Worm (Caenorhabditis elegans) whole organism, late embryonic: ENCODE data around the gene fbxa-164.
"Not testable (repeated sequence)": the region's sequence is repeated elsewhere in the genome, so short reads cannot be mapped to it uniquely, and the experiment has no call there.

Source experiments
- C08G9.2 ChIP-seq: sonication (generic microtip); optimal IDR thresholded peaks from 2 replicates; lab custom pipeline; 2016; ENCODE audit warnings: mild to moderate bottlenecking, missing genetic modification characterization, moderate library complexity, missing compliant biosample characterization
- C38D4.7 ChIP-seq: fragments of 200-800 bp; sonication (Bioruptor generic); optimal IDR thresholded peaks from 2 replicates; lab custom pipeline; 2018; ENCODE audit warnings: mild to moderate bottlenecking, missing genetic modification characterization, moderate library complexity, missing compliant biosample characterization
- F13H6.1 ChIP-seq: sonication (generic microtip); optimal IDR thresholded peaks from 2 replicates; lab custom pipeline; 2016; ENCODE audit warnings: missing genetic modification characterization, missing compliant biosample characterization
- K02D7.2 ChIP-seq: sonication (generic microtip); optimal IDR thresholded peaks from 2 replicates; lab custom pipeline; 2017; ENCODE audit warnings: mild to moderate bottlenecking, missing genetic modification characterization, missing compliant biosample characterization
- K09A11.1 ChIP-seq: sonication (generic microtip); optimal IDR thresholded peaks from 2 replicates; lab custom pipeline; 2017; ENCODE audit warnings: antibody characterized with exemption, mild to moderate bottlenecking, missing genetic modification characterization, missing compliant biosample characterization; ENCODE audit not compliant: insufficient read depth
- ama-1 ChIP-seq: fragments of 150-350 bp; optimal IDR thresholded peaks from 2 replicates; lab custom pipeline; 2014
- ceh-14 ChIP-seq: sonication (generic microtip); optimal IDR thresholded peaks from 2 replicates; lab custom pipeline; 2016; ENCODE audit warnings: missing genotype, missing genetic modification characterization, missing compliant biosample characterization
- ceh-18 ChIP-seq: sonication (generic microtip); optimal IDR thresholded peaks from 2 replicates; lab custom pipeline; 2016; ENCODE audit warnings: missing genetic modification characterization, missing compliant biosample characterization
- ceh-30 ChIP-seq: fragments of 150-350 bp; optimal IDR thresholded peaks from 2 replicates; lab custom pipeline; 2014; ENCODE audit warnings: missing biosample characterization, missing genetic modification characterization
- ceh-45 ChIP-seq: fragments of 200-800 bp; sonication (Bioruptor generic); IDR thresholded peaks from 2 replicates; pipeline ENCODE4 v1.3.6; 2022; ENCODE audit warnings: missing genetic modification reagents, missing genetic modification characterization, missing compliant biosample characterization
- ceh-6 ChIP-seq: fragments of 200-800 bp; sonication (Bioruptor generic); optimal IDR thresholded peaks from 2 replicates; lab custom pipeline; 2018; ENCODE audit warnings: mild to moderate bottlenecking, missing genetic modification characterization, missing compliant biosample characterization
- ceh-9 ChIP-seq: sonication (generic microtip); optimal IDR thresholded peaks from 2 replicates; lab custom pipeline; 2016; ENCODE audit warnings: mild to moderate bottlenecking, missing genetic modification characterization, inconsistent platforms, missing compliant biosample characterization
- che-1 ChIP-seq: sonication (generic microtip); optimal IDR thresholded peaks from 2 replicates; lab custom pipeline; 2016; ENCODE audit warnings: mild to moderate bottlenecking, missing genetic modification characterization, missing compliant biosample characterization
- dmd-4 ChIP-seq: sonication (generic microtip); optimal IDR thresholded peaks from 2 replicates; lab custom pipeline; 2016; ENCODE audit warnings: borderline replicate concordance, missing genetic modification characterization, missing compliant biosample characterization
- dve-1 ChIP-seq: sonication (generic microtip); optimal IDR thresholded peaks from 2 replicates; lab custom pipeline; 2017; ENCODE audit warnings: antibody characterized with exemption, mild to moderate bottlenecking, missing genetic modification characterization, missing compliant biosample characterization
- elt-2 ChIP-seq: sonication (generic microtip); optimal IDR thresholded peaks from 2 replicates; lab custom pipeline; 2016; ENCODE audit warnings: missing genetic modification reagents, missing genetic modification characterization, missing compliant biosample characterization
- eyg-1 ChIP-seq: sonication (generic microtip); optimal IDR thresholded peaks from 2 replicates; lab custom pipeline; 2016; ENCODE audit warnings: missing genotype, missing genetic modification characterization, missing compliant biosample characterization
- fax-1 ChIP-seq: sonication (generic microtip); optimal IDR thresholded peaks from 2 replicates; lab custom pipeline; 2016; ENCODE audit warnings: missing genotype, missing genetic modification characterization, missing compliant biosample characterization
- fkh-10 ChIP-seq: fragments of 150-350 bp; optimal IDR thresholded peaks from 2 replicates; lab custom pipeline; 2014; ENCODE audit warnings: missing biosample characterization, missing genetic modification reagents, missing genetic modification characterization
- gmeb-2 ChIP-seq: sonication (generic microtip); optimal IDR thresholded peaks from 2 replicates; lab custom pipeline; 2016; ENCODE audit warnings: missing genetic modification characterization, inconsistent platforms, missing compliant biosample characterization
- hlh-15 ChIP-seq: sonication (generic microtip); optimal IDR thresholded peaks from 2 replicates; lab custom pipeline; 2016; ENCODE audit warnings: missing genetic modification characterization, missing compliant biosample characterization
- hlh-30 ChIP-seq: sonication (generic microtip); optimal IDR thresholded peaks from 2 replicates; lab custom pipeline; 2017; ENCODE audit warnings: antibody characterized with exemption, missing genetic modification characterization, missing compliant biosample characterization; ENCODE audit not compliant: insufficient read depth
- hlh-6 ChIP-seq: sonication (generic microtip); optimal IDR thresholded peaks from 2 replicates; lab custom pipeline; 2016; ENCODE audit warnings: missing genotype, missing genetic modification characterization, missing compliant biosample characterization
- hlh-8 ChIP-seq: sonication (generic microtip); optimal IDR thresholded peaks from 2 replicates; lab custom pipeline; 2016; ENCODE audit warnings: missing genotype, missing genetic modification characterization, missing compliant biosample characterization
- madf-2 ChIP-seq: sonication (generic microtip); optimal IDR thresholded peaks from 2 replicates; lab custom pipeline; 2017; ENCODE audit warnings: missing genetic modification characterization, missing compliant biosample characterization
- nhr-11 ChIP-seq: fragments of 150-350 bp; optimal IDR thresholded peaks from 2 replicates; lab custom pipeline; 2014; ENCODE audit warnings: missing biosample characterization, missing genetic modification characterization
- nhr-232 ChIP-seq: sonication (generic microtip); optimal IDR thresholded peaks from 2 replicates; lab custom pipeline; 2016; ENCODE audit warnings: missing genetic modification characterization, missing compliant biosample characterization
- pat-9 ChIP-seq: fragments of 200-800 bp; sonication (Bioruptor generic); optimal IDR thresholded peaks from 2 replicates; lab custom pipeline; 2018; ENCODE audit warnings: mild to moderate bottlenecking, missing genetic modification characterization, moderate library complexity, missing compliant biosample characterization
- pax-1 ChIP-seq: fragments of 150-350 bp; optimal IDR thresholded peaks from 2 replicates; lab custom pipeline; 2014; ENCODE audit warnings: missing biosample characterization, missing genetic modification characterization
- pha-2 ChIP-seq: sonication (generic microtip); optimal IDR thresholded peaks from 2 replicates; lab custom pipeline; 2017; ENCODE audit warnings: mild to moderate bottlenecking, missing genetic modification characterization, missing compliant biosample characterization
- pha-4 ChIP-seq: fragments of 150-350 bp; optimal IDR thresholded peaks from 2 replicates; lab custom pipeline; 2018; ENCODE audit warnings: missing biosample characterization, missing genetic modification reagents, missing genetic modification characterization
- pqm-1 ChIP-seq: sonication (generic microtip); optimal IDR thresholded peaks from 2 replicates; lab custom pipeline; 2016; ENCODE audit warnings: missing genetic modification characterization, missing compliant biosample characterization
- sdc-2 ChIP-seq: sonication (generic microtip); optimal IDR thresholded peaks from 2 replicates; lab custom pipeline; 2016; ENCODE audit warnings: missing genotype, missing genetic modification characterization, missing compliant biosample characterization
- sox-4 ChIP-seq: sonication (generic microtip); optimal IDR thresholded peaks from 2 replicates; lab custom pipeline; 2017; ENCODE audit warnings: mild to moderate bottlenecking, missing genetic modification characterization, inconsistent platforms, missing compliant biosample characterization
- tbx-2 ChIP-seq: sonication (generic microtip); optimal IDR thresholded peaks from 2 replicates; lab custom pipeline; 2016; ENCODE audit warnings: missing genetic modification characterization, missing compliant biosample characterization
- tbx-7 ChIP-seq: sonication (generic microtip); optimal IDR thresholded peaks from 2 replicates; lab custom pipeline; 2016; ENCODE audit warnings: missing genotype, missing genetic modification characterization, missing compliant biosample characterization
- unc-42 ChIP-seq: sonication (generic microtip); optimal IDR thresholded peaks from 2 replicates; lab custom pipeline; 2016; ENCODE audit warnings: missing genotype, missing genetic modification characterization, missing compliant biosample characterization
- unc-86 ChIP-seq: sonication (generic microtip); optimal IDR thresholded peaks from 2 replicates; lab custom pipeline; 2016; ENCODE audit warnings: missing genetic modification characterization, missing compliant biosample characterization
- ztf-16 ChIP-seq: sonication (generic microtip); optimal IDR thresholded peaks from 2 replicates; lab custom pipeline; 2017; ENCODE audit warnings: missing genetic modification characterization, missing compliant biosample characterization

fbxa-164 gene

DNA sequence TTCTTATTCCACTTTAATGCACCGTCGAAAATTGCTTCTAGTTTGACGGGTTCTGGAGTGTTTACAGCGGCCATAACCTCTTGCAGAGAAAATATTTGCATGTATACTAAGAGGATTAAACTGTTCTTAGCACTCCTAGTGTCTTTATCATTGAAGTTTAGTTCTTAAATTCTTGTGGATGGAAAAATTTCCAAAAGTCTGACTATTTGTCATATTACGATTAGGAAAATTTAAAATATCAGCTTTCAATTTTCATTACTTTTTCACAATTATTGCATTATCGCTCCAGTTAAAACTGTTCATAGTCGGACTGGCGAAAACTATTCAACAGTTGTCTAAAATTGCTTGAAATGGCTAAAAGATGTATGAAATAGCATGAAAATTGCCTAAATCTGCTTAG lies 47.0 kb upstream of the fbxa-164 start, which contains the start of gene ZC204.13:
Gene ZC204.13 (minus strand): TSS at position 101 of the 400 bp plus-strand sequence.
- not testable (repeated sequence) for TF ChIP-seq ceh-6 (GFP tag; lab: Kevin White, UChicago); madf-2; gmeb-2 (tag; lab: Kevin White, UChicago)

DNA sequence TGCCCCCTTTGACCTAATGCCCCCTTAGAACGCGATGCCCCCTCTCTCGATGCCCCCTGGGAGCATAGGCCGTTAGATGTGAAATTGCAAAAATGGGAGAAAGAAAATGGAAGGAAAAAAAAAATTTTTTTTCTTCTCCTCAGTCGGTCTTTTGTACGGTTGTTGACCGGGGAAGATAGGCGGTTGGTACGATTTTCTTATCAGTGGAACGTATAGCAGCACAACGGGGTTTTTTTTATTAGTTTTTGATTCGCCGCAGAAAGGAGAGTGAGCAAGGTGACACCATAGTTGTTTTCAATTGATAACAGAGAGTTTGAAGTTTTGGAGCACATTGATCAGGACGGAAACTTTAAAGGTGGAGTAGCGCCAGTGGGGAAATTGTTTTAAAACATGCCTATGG lies 45.9 kb upstream of the fbxa-164 start:
- peak; percentile 16 for TF ChIP-seq elt-2 (tag; lab: Kevin White, UChicago)

DNA sequence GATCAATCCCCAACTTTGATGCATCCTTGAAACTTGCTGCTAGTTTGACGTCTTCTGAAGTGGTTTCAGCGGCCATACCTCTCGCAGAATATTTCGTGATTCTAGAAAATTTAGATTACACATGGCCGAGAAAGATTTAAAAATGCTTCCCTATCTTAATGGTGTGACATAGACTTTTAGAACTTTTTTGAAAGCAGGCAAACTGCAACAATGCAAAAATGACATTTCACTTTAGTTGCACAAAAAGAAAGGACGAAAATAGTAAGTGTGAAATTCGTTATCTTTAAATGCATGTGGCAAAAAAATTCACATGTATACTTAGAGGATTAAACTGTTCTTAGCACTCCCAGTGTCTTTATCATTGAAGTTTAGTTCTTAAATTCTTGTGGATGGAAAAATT lies 43.3 kb upstream of the fbxa-164 start, which contains the start of gene ZC204.12:
Gene ZC204.12 (minus strand): TSS at position 101 of the 400 bp plus-strand sequence.
- TF ChIP-seq K09A11.1 (tag; lab: Kevin White, UChicago) (no peak), pqm-1 (no peak), sdc-2 (tag; lab: Kevin White, UChicago) (no peak), nhr-232 (tag; lab: Kevin White, UChicago) (no peak), ceh-9 (tag; lab: Kevin White, UChicago) (no peak), elt-2 (tag; lab: Kevin White, UChicago) (no peak), ceh-18 (tag; lab: Kevin White, UChicago) (no peak), fkh-10 (GFP tag; lab: Kevin White, UChicago) (no peak), C38D4.7 (GFP tag; lab: Kevin White, UChicago) (no peak), ama-1 (lab: Kevin White, UChicago) (no peak), ceh-45 (GFP tag; lab: Robert Waterston, UW) (no peak), pha-2 (no peak)
- TF ChIP-seq, all 69 proteins: peak for 0

DNA sequence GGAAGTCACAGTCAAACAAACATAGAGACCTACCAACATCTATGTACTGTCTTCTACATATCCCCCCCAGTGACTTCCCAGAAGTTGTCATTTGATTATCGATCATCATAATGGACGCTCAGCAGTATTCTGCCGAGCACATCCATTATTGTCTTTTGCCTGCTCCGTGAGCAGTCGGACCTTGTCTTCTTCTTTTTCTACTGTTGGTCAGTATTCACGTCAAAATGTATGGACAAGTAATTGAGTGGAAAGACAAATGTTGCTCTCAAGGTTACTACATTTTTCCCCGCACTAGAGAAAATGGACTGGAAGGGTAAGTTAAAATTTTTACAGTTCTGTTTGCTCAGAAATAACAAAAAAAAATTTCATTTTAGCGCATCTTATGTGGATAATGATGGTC lies 41.0 kb upstream of the fbxa-164 start, which contains the start of gene btb-12:
Gene btb-12 (plus strand): TSS at position 301 of the 400 bp plus-strand sequence.
- TF ChIP-seq ceh-14 (tag; lab: Kevin White, UChicago) = no peak

DNA sequence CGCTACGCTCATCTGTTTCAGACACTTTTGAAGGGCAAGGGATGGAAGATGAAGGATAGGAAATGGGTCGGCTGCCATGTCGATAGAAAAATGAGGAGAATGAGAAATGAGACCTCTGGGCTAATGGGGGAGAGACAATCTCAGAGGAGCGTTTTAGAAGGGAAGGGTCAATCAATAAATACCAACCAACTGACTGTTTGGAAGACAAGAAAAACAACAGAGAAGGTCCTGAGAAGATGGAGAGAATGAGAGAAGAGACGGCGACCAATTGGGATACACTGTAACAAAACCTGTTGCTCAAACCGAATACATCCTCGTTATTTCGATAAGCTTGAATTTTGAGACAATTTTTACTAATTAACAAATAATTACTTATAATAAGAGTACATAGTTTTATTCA lies 39.5 kb upstream of the fbxa-164 start, which contains the start of gene fbxb-15:
Gene fbxb-15 (minus strand): TSS at position 101 of the 400 bp plus-strand sequence.
- TF ChIP-seq ceh-30 (tag; lab: Kevin White, UChicago) = no peak
- TF ChIP-seq ceh-14 (tag; lab: Kevin White, UChicago) = no peak
- no peak for TF ChIP-seq hlh-15
- no peak for TF ChIP-seq pqm-1
- no peak for TF ChIP-seq fax-1 (tag; lab: Kevin White, UChicago)
- no peak for TF ChIP-seq eyg-1 (tag; lab: Kevin White, UChicago)
- no peak for TF ChIP-seq C08G9.2 (tag; lab: Kevin White, UChicago)
- no peak for TF ChIP-seq hlh-30 (tag; lab: Kevin White, UChicago)
- no peak for TF ChIP-seq madf-2
- TF ChIP-seq ceh-9 (tag; lab: Kevin White, UChicago) = no peak
- no peak for TF ChIP-seq unc-86 (tag; lab: Kevin White, UChicago)
- TF ChIP-seq pha-2 = no peak

DNA sequence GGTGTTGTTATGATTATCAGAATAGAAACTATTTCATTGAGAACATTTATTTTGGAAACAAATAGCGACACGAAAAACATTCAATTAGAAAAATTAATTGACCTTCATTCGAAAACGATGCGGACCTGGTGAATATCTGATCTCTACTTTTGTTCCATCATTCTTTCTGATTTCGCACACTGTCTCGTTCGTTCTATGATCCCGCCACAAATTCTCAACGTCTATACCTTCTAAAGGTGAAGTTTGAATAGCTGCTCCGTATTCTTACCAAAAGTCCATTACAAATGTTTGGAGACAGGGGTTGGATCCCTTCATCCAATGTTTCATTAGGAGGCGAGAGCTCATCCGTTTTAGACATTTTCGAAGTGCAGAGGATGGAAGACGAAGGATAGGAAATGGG lies 37.9 kb upstream of the fbxa-164 start, which contains the start of gene fbxb-16:
Gene fbxb-16 (minus strand): TSS at position 101 of the 400 bp plus-strand sequence.
- TF ChIP-seq F13H6.1 (tag; lab: Kevin White, UChicago) (no peak), pat-9 (tag; lab: Kevin White, UChicago) (no peak), sox-4 (tag; lab: Kevin White, UChicago) (no peak), nhr-11 (tag; lab: Kevin White, UChicago) (no peak), pax-1 (tag; lab: Kevin White, UChicago) (no peak), ztf-16 (tag; lab: Kevin White, UChicago) (no peak), fax-1 (tag; lab: Kevin White, UChicago) (no peak)

DNA sequence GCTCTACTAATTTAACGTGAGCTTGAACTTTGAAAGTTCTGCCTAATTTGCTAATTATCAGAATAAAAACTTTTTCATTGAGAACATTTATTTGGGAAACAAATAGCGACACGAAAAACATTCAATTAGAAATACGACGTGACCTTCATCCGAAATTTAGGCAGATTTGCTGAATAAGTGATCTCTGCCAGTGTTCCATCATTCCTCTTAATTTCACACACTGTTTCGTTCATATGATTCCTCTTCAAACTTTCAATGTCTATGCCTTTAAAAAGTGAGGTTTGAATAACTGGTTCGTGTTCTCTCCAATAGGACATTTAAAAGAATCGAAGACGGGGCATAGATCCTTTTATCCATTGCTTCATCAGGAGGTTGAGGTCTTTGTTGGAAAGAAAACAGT lies 36.6 kb upstream of the fbxa-164 start, which contains the start of gene fbxb-20:
Gene fbxb-20 (minus strand): TSS at position 101 of the 400 bp plus-strand sequence.
- TF ChIP-seq pha-4 (tag; lab: Kevin White, UChicago) = no peak
- no peak for TF ChIP-seq eyg-1 (tag; lab: Kevin White, UChicago)
- TF ChIP-seq gmeb-2 (tag; lab: Kevin White, UChicago) = no peak
- no peak for TF ChIP-seq dmd-4 (tag; lab: Kevin White, UChicago)
- no peak for TF ChIP-seq tbx-7 (tag; lab: Kevin White, UChicago)
- no peak for TF ChIP-seq K02D7.2
- TF ChIP-seq che-1 = no peak
- TF ChIP-seq unc-42 (tag; lab: Kevin White, UChicago) = no peak
- TF ChIP-seq pax-1 (tag; lab: Kevin White, UChicago) = no peak
- TF ChIP-seq hlh-6 (tag; lab: Kevin White, UChicago) = no peak
- TF ChIP-seq ceh-14 (tag; lab: Kevin White, UChicago) = no peak
- no peak for TF ChIP-seq hlh-8 (tag; lab: Kevin White, UChicago)
- TF ChIP-seq dve-1 (tag; lab: Kevin White, UChicago) = no peak
- no peak for TF ChIP-seq tbx-2 (tag; lab: Kevin White, UChicago)
